Fruit fly (Drosophila melanogaster) whole organism, larva: ENCODE results near the gene Hez.

Experiments used
- noc ChIP-seq: fragments of 200-800 bp; sonication (Bioruptor generic); optimal IDR thresholded peaks from 3 replicates; lab custom pipeline; 2019; ENCODE audit warnings: missing biosample characterization, mild to moderate bottlenecking, missing genetic modification characterization, moderate library complexity

The Hez gene

dm6 chr3L:9856430-9857218 is 37.9 kb downstream of the Hez start:
- TF ChIP-seq noc, result no peak

- TF ChIP-seq noc, result peak; percentile 85
Observed at dm6 chr3L:9855784-9856426, 38.6 kb downstream of the Hez start.

dm6 chr3L:9854583-9855519 is 39.7 kb downstream of the Hez start, which contains the start of gene RasGAP1:
Gene RasGAP1 (minus strand): TSS chr3L:9855285.
- no peak for TF ChIP-seq noc

dm6 chr3L:9853895-9854470 is 40.6 kb downstream of the Hez start:
- TF ChIP-seq noc, result no peak

dm6 chr3L:9853140-9853746 is 41.3 kb downstream of the Hez start:
- no peak for TF ChIP-seq noc

dm6 chr3L:9851000-9851671 is 43.4 kb downstream of the Hez start:
- no peak for TF ChIP-seq noc

dm6 chr3L:9850114-9850513 is 44.4 kb downstream of the Hez start:
- TF ChIP-seq noc, result no peak

dm6 chr3L:9848744-9849143 is 45.8 kb downstream of the Hez start:
- TF ChIP-seq noc, result no peak

- TF ChIP-seq noc, result peak; percentile 82
Observed at dm6 chr3L:9847420-9847977, 47.0 kb downstream of the Hez start.

dm6 chr3L:9846577-9847342 is 47.8 kb downstream of the Hez start:
- TF ChIP-seq noc, result no peak

- TF ChIP-seq noc, result no peak
Observed at dm6 chr3L:9845980-9846538, 48.5 kb downstream of the Hez start.
